Worm (Caenorhabditis elegans): ENCODE measurements around the gene clec-65.

Gene clec-65

ce11 chrII:12935259-12935658 is 34.1 kb downstream of the clec-65 start, which contains the start of gene lips-9:
lips-9 (minus strand) TSS chrII:12935359.
- TF ChIP-seq hlh-17 (GFP tag; optimal IDR thresholded peaks at IDR 0.05; ENCODE audit: borderline replicate concordance) = no peak
- TF ChIP-seq nhr-71 (tag; optimal IDR thresholded peaks at IDR 0.05) = no peak
- TF ChIP-seq ztf-4 (tag; optimal IDR thresholded peaks at IDR 0.05) = no peak
- no peak for TF ChIP-seq ces-1 (GFP tag; optimal IDR thresholded peaks at IDR 0.05)
- no peak for TF ChIP-seq jun-1 (tag; optimal IDR thresholded peaks at IDR 0.05)
- no peak for TF ChIP-seq mef-2 (tag; optimal IDR thresholded peaks at IDR 0.05)
- no peak for TF ChIP-seq Y116A8C.19 (tag; optimal IDR thresholded peaks at IDR 0.05; ENCODE audit: borderline replicate concordance)
- TF ChIP-seq elt-2 (tag; optimal IDR thresholded peaks at IDR 0.05) = no peak
- TF ChIP-seq aha-1 (tag; optimal IDR thresholded peaks at IDR 0.05) = no peak
- TF ChIP-seq efl-3 (GFP tag; optimal IDR thresholded peaks at IDR 0.05) = no peak
- TF ChIP-seq C04F5.9 (tag; optimal IDR thresholded peaks at IDR 0.05) = no peak
- no peak for TF ChIP-seq ama-1 (optimal IDR thresholded peaks at IDR 0.05)
- TF ChIP-seq hlh-4 (tag; optimal IDR thresholded peaks at IDR 0.05) = no peak
- TF ChIP-seq nhr-84 (tag; optimal IDR thresholded peaks at IDR 0.05) = no peak
- TF ChIP-seq ets-5 (GFP tag; IDR thresholded peaks at IDR 0.05) = no peak
- no peak for TF ChIP-seq efl-1 (optimal IDR thresholded peaks at IDR 0.05)
- no peak for TF ChIP-seq efl-1 (GFP tag; optimal IDR thresholded peaks at IDR 0.05 in 1 of 2)
- TF ChIP-seq zip-4 (GFP tag; optimal IDR thresholded peaks at IDR 0.05) = no peak
- TF ChIP-seq nhr-85 (tag) = no peak
- TF ChIP-seq nhr-19 (GFP tag; conservative IDR thresholded peaks at IDR 0.05) = no peak

DNA sequence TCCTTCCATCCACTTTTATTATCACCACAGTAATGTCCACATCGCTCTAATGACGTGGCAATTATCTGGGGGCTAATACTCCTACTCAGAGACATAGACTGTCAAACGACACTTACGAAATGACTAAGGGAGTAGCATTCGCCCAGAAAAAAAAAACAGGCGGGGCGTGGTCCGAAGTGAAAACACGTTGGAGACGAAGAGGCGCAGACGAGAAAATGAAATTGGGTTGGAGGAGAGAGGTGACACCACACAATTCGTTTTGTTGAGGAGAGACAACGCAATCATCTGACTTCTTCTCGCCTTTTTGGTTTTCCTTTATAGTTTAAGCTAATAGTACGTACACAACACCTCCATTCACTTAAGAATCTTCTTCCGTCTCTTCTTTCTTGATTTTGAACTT is 38.0 kb downstream of the clec-65 start:
- TF ChIP-seq snpc-4 (tag; optimal IDR thresholded peaks at IDR 0.05) (peak; percentile 9), elt-3 (tag; optimal IDR thresholded peaks at IDR 0.05) (peak in 1 of 6 experiments; percentile 31), blmp-1 (tag; optimal IDR thresholded peaks at IDR 0.05) (peak; percentile 55), unc-86 (tag; optimal IDR thresholded peaks at IDR 0.05) (no peak), nhr-11 (tag; optimal IDR thresholded peaks at IDR 0.05) (no peak), dpl-1 (GFP tag; optimal IDR thresholded peaks at IDR 0.05) (no peak), pax-3 (tag; optimal IDR thresholded peaks at IDR 0.05) (no peak), lin-14 (GFP tag; optimal IDR thresholded peaks at IDR 0.05) (peak; percentile 49), lin-35 (GFP tag; optimal IDR thresholded peaks at IDR 0.05) (peak in 1 of 2 experiments; percentile 15)

DNA sequence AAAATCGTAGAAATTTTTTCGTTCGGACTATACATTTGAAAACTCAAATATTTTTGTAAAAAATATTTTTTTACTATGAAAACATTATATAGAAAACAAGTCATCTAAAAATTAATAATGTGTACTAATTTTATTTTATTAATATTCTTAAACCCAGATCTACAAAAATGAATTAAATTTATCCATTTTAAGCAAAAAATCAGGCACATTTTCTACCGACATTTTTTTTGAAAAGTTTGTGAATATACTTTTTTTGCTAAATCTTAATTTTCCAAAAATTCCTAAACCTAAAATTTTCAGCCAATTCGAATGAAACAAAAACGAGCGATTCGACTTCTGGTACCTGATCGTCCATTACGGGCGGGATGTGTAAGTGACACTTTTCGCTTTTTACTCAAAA is 38.7 kb downstream of the clec-65 start, which contains the start of gene arrd-10:
Gene arrd-10, plus strand, starts transcription at position 301 of the 400 bp plus-strand sequence.
- no peak for TF ChIP-seq unc-130 (tag; optimal IDR thresholded peaks at IDR 0.05)

DNA sequence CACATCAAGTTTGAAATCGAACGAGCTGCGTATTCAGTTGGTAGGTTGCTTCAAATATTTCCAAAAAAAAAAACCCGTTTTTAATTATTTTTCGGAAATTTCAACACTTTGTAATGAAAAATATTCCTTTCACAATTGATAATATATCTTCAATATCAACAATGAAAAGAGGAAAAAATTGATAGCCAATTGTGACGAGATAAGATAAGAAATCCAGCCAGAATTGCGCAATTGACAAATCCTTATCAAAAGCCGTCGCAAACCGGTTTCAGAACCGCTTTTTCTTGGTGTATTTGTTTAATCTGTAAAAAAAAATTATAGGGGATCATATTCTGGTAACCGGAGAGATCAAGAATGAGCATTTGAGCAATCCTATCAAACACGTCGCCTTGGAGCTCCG is 41.4 kb downstream of the clec-65 start:
- TF ChIP-seq unc-98 (GFP tag; IDR thresholded peaks at IDR 0.05) = no peak
- no peak for TF ChIP-seq ama-1 (optimal IDR thresholded peaks at IDR 0.05)
- TF ChIP-seq nhr-28 (tag; optimal IDR thresholded peaks at IDR 0.05) = no peak
- peak in 5 of 6 experiments; percentile 78 to 91 (median 89) for TF ChIP-seq elt-3 (tag; optimal IDR thresholded peaks at IDR 0.05)
- no peak for TF ChIP-seq nhr-71 (tag; optimal IDR thresholded peaks at IDR 0.05)
- TF ChIP-seq ceh-8 (GFP tag; optimal IDR thresholded peaks at IDR 0.05) = no peak
- TF ChIP-seq blmp-1 (tag; optimal IDR thresholded peaks at IDR 0.05) = peak; percentile 53
- TF ChIP-seq mep-1 (tag; optimal IDR thresholded peaks at IDR 0.05) = no peak

DNA sequence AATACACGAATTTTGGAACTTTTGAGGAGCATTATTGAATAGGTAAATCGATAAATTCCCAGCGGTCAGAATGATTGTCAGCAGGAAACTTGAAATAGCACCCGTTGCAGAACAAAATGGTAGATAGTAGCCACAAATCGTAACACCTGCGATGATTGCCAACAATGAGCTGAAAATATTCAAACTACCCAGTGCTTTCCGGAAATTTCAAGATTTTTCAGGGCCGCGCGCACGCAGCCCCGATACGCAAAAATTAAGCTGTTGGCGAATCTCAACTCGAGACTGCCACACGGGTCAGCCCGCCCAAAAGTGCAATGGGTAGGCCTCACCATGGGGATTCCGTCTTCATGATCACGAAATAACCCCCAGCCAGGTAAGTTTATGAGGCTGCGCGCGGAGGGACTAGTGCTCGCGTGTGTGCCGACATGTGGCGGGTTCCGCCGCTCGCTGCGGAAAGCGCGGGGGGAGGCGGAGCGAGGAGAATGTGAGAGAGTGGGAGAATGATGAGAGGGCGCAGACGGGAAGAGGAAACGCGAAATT is 43.5 kb downstream of the clec-65 start:
- TF ChIP-seq Y116A8C.19 (tag; optimal IDR thresholded peaks at IDR 0.05; ENCODE audit: borderline replicate concordance) (peak; percentile 34), nhr-85 (tag) (peak; percentile 97), egl-27 (tag; optimal IDR thresholded peaks at IDR 0.05) (peak; percentile 12 to 74), C16A3.4 (tag; optimal IDR thresholded peaks at IDR 0.05) (peak; percentile 63), nhr-47 (tag; optimal IDR thresholded peaks at IDR 0.05) (peak; percentile 99), pax-3 (tag; optimal IDR thresholded peaks at IDR 0.05) (peak; percentile 93), elt-2 (tag; optimal IDR thresholded peaks at IDR 0.05) (peak; percentile 96), alr-1 (tag; optimal IDR thresholded peaks at IDR 0.05; ENCODE audit: borderline replicate concordance) (no peak), irx-1 (tag; optimal IDR thresholded peaks at IDR 0.05) (peak; percentile 95), nhr-19 (GFP tag; conservative IDR thresholded peaks at IDR 0.05) (peak; percentile 98), vab-15 (tag; optimal IDR thresholded peaks at IDR 0.05) (no peak), ceh-90 (tag; optimal IDR thresholded peaks at IDR 0.05) (peak; percentile 64), egl-13 (tag; optimal IDR thresholded peaks at IDR 0.05) (peak; percentile 96), C34B4.2 (tag; optimal IDR thresholded peaks at IDR 0.05) (peak; percentile 83), unc-98 (GFP tag; IDR thresholded peaks at IDR 0.05) (peak; percentile 68), efl-1 (optimal IDR thresholded peaks at IDR 0.05) (peak; percentile 81 to 86), efl-1 (GFP tag; optimal IDR thresholded peaks at IDR 0.05 in 1 of 2) (peak; percentile 67 to 98), C04F5.9 (tag; optimal IDR thresholded peaks at IDR 0.05) (peak; percentile 89), tlp-1 (tag; optimal IDR thresholded peaks at IDR 0.05) (no peak), lin-13 (GFP tag; optimal IDR thresholded peaks at IDR 0.05) (peak; percentile 86)

Data from whole organism, L1 larva.